Worm (Caenorhabditis elegans): ENCODE results near the gene flp-16.

ce11 chrII:13196689-13197280, 38.3 kb upstream of the flp-16 start:
- no peak for TF ChIP-seq nhr-77 (tag; optimal IDR thresholded peaks at IDR 0.05)
- no peak for TF ChIP-seq lin-39 (tag; optimal IDR thresholded peaks at IDR 0.05)
- TF ChIP-seq unc-62 (GFP tag; optimal IDR thresholded peaks at IDR 0.05) = no peak
- TF ChIP-seq lin-15B (tag; optimal IDR thresholded peaks at IDR 0.05) = no peak

Measured in whole organism, L1 larva.